Fruit fly (Drosophila melanogaster) Kc167 (cell line): ENCODE data around the gene UQCR-11.

Source experiments
- Myc ChIP-seq: fragments of >200 bp; optimal IDR thresholded peaks from 2 replicates; lab custom pipeline; 2017; ENCODE audit warnings: missing external identifiers
- Sin3A ChIP-seq: fragments of >200 bp; optimal IDR thresholded peaks from 2 replicates; lab custom pipeline; 2018; ENCODE audit warnings: missing external identifiers
- h ChIP-seq: fragments of >200 bp; optimal IDR thresholded peaks from 3 replicates; lab custom pipeline; 2018; ENCODE audit warnings: missing external identifiers
- insv ChIP-seq: fragments of >200 bp; optimal IDR thresholded peaks from 3 replicates; lab custom pipeline; 2018; ENCODE audit warnings: missing external identifiers
- psq ChIP-seq: fragments of >200 bp; optimal IDR thresholded peaks from 2 replicates; lab custom pipeline; 2017; ENCODE audit warnings: missing external identifiers
- ttk ChIP-seq: sonication (Bioruptor generic); optimal IDR thresholded peaks from 2 replicates; lab custom pipeline; 2017; ENCODE audit warnings: missing external identifiers

The UQCR-11 gene

dm6 chr3L:25120499-25121101 is at the start of gene UQCR-11:
Gene UQCR-11 (plus strand): TSS chr3L:25120709.
- no peak for TF ChIP-seq Myc (lab: Kevin White, UChicago)
- no peak for TF ChIP-seq psq (lab: Kevin White, UChicago)
- no peak for TF ChIP-seq h
- no peak for TF ChIP-seq ttk
- TF ChIP-seq Sin3A (lab: Kevin White, UChicago) = no peak
- no peak for TF ChIP-seq insv (lab: Kevin White, UChicago)

DNA sequence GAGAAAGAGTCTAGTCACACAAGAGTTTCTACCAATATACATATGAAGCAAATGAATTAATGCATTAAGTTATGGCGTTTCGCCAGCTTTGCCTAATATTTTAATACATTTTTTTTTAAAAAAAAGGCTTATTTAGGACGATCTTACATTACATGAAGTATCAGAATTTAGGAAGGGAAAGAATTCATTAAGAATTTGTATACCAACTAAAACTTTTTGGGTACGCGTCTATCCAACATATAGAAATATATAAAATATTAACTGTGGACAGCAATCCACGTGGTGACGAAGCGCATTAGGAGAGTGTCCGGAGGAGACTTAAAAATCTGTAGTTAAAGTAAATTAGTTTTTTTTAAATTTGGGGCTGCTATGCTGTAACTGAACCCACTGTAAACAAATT is 13.2 kb upstream of the UQCR-11 start, which contains the start of gene Set1:
TSS of gene Set1 (plus strand) at position 301 of the 400 bp plus-strand sequence.
- TF ChIP-seq ttk (no peak), h (no peak), Sin3A (lab: Kevin White, UChicago) (no peak), Myc (lab: Kevin White, UChicago) (no peak)

DNA sequence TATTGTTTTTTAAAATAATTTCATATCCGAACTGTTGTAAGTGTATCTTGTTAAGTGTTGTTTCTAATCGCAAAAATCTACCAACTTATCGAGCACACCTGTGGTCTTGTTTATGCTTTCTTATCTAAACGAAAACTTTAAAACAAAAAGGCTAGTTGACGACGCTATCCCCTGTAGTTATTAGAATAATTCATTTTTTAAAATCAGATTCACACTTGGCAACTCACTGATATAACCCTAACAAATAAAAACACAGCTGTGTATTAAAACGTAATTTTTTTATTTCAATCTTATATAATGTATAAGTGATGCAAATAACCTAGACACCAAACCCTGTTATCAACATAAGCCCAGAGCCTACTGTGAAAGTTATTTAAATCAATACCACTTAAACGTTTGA is 12.7 kb upstream of the UQCR-11 start:
- no peak for TF ChIP-seq psq (lab: Kevin White, UChicago)
- no peak for TF ChIP-seq Myc (lab: Kevin White, UChicago)
- TF ChIP-seq ttk = no peak
- TF ChIP-seq Sin3A (lab: Kevin White, UChicago) = no peak

dm6 chr3L:25108721-25109120 is 11.8 kb upstream of the UQCR-11 start:
- TF ChIP-seq insv (lab: Kevin White, UChicago) (no peak), psq (lab: Kevin White, UChicago) (no peak), Sin3A (lab: Kevin White, UChicago) (no peak), ttk (no peak), Myc (lab: Kevin White, UChicago) (no peak), h (no peak)

dm6 chr3L:25115899-25116298 is 4.6 kb upstream of the UQCR-11 start, which contains the start of gene MED21:
Gene MED21 (minus strand): TSS chr3L:25115946.
- TF ChIP-seq Sin3A (lab: Kevin White, UChicago) (no peak), insv (lab: Kevin White, UChicago) (no peak), ttk (no peak)

dm6 chr3L:25121183-25121860 is 813 bp downstream of the UQCR-11 start:
- TF ChIP-seq Myc (lab: Kevin White, UChicago) (no peak), h (no peak), Sin3A (lab: Kevin White, UChicago) (no peak), ttk (no peak), psq (lab: Kevin White, UChicago) (no peak), insv (lab: Kevin White, UChicago) (no peak)

DNA sequence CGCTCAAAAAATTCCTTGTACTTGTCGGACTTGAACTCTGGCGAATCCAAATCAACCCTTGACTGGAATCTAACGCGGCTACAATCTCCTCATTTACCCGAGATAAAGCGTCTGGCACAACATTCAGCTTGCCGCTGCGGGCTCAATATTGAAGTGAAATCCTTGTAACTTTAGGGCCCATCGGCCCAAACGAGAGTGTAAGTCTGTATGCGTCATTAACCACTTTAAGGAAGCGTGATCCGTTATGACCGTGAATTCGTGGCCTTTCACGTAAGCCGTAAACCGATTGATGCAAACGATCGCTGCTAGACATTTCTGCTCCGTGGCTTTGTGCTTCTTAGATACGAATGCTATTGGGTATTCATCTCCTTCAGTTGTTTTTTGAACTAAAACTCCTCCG is 29.7 kb downstream of the UQCR-11 start:
- TF ChIP-seq h = no peak
- TF ChIP-seq Myc (lab: Kevin White, UChicago) = no peak
- TF ChIP-seq psq (lab: Kevin White, UChicago) = no peak
- no peak for TF ChIP-seq ttk
- TF ChIP-seq Sin3A (lab: Kevin White, UChicago) = no peak
- no peak for TF ChIP-seq insv (lab: Kevin White, UChicago)
